Worm (Caenorhabditis elegans): Measurements from ENCODE around the gene nhr-264.

The nhr-264 gene

DNA sequence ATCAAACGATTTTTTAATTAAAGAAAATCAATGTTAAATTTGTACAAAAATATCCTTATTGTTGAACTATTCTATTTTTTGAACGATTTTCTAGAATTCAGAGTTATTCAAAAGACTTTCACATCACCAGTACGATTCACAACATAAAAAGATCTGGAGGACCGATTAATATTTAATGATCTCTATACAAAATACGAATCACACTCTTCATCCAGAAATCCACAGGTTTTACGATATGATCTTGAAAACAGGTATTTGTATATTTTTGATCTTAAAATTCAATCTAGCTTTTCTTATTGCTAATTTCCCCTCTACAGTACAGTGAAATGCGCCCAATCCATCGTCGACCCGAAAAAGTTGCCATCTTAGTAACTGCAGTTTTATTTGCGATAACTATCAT is 10.9 kb upstream of the nhr-264 start, which contains the start of gene F49C12.5:
F49C12.5 (plus strand) TSS at position 301 of the 400 bp plus-strand sequence.
- TF ChIP-seq madf-9 (GFP tag; conservative IDR thresholded peaks at IDR 0.05) = no peak
- no peak for TF ChIP-seq ZK546.5 (tag; optimal IDR thresholded peaks at IDR 0.05)
- no peak for TF ChIP-seq nhr-111 (GFP tag; optimal IDR thresholded peaks at IDR 0.05)
- no peak for TF ChIP-seq dmd-8 (GFP tag; IDR thresholded peaks at IDR 0.05)
- no peak for TF ChIP-seq F37D6.2 (tag; optimal IDR thresholded peaks at IDR 0.05)
- no peak for TF ChIP-seq sdz-12 (GFP tag; optimal IDR thresholded peaks at IDR 0.05)
- TF ChIP-seq cey-2 (tag; optimal IDR thresholded peaks at IDR 0.05; ENCODE audit: borderline replicate concordance, insufficient read depth) = no peak
- no peak for TF ChIP-seq nhr-42 (GFP tag; IDR thresholded peaks at IDR 0.05)
- TF ChIP-seq F49E8.2 (tag; optimal IDR thresholded peaks at IDR 0.05; ENCODE audit: borderline replicate concordance) = no peak
- no peak for TF ChIP-seq spr-3 (GFP tag; optimal IDR thresholded peaks at IDR 0.05)
- no peak for TF ChIP-seq set-16 (GFP tag; IDR thresholded peaks at IDR 0.05)
- TF ChIP-seq nhr-237 (tag; optimal IDR thresholded peaks at IDR 0.05) = no peak
- TF ChIP-seq hlh-30 (tag; optimal IDR thresholded peaks at IDR 0.05; ENCODE audit: insufficient read depth) = no peak
- no peak for TF ChIP-seq ceh-20 (GFP tag; IDR thresholded peaks at IDR 0.05)
- TF ChIP-seq jun-1 (tag; optimal IDR thresholded peaks at IDR 0.05) = no peak
- no peak for TF ChIP-seq ceh-62 (tag; optimal IDR thresholded peaks at IDR 0.05)
- TF ChIP-seq nhr-28 (tag; optimal IDR thresholded peaks at IDR 0.05) = no peak

DNA sequence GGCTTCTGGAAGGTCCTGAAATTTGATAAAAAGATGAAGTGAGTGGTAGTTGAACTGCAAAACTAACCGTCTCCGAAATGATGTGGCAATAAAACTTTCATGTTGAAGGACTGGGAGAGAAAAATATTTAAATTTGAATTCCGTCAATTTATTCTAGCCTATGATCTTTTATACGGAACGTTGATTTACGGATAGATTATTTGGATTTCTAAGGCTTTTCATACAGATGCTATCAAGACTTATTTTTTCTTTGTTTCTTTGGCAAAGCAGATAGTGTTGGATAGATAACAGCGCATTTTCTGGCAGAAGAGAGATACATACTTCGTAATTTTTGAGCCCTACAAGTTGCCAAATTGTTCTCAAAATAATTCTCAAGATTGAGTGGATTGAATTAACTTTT is 10.3 kb upstream of the nhr-264 start, which contains the start of gene F49C12.4:
F49C12.4 (minus strand) TSS at position 101 of the 400 bp plus-strand sequence.
- no peak for TF ChIP-seq lin-29 (GFP tag; IDR thresholded peaks at IDR 0.05)
- TF ChIP-seq lir-3 (tag; optimal IDR thresholded peaks at IDR 0.05) = no peak
- no peak for TF ChIP-seq ceh-44 (GFP tag; IDR thresholded peaks at IDR 0.05)
- TF ChIP-seq fos-1 (tag; optimal IDR thresholded peaks at IDR 0.05) = no peak
- no peak for TF ChIP-seq aly-2 (tag; optimal IDR thresholded peaks at IDR 0.05)
- TF ChIP-seq unc-130 (GFP tag; optimal IDR thresholded peaks at IDR 0.05) = no peak
- TF ChIP-seq php-3 (GFP tag; IDR thresholded peaks at IDR 0.05) = no peak
- no peak for TF ChIP-seq ceh-82 (tag; optimal IDR thresholded peaks at IDR 0.05)
- no peak for TF ChIP-seq ceh-32 (tag; optimal IDR thresholded peaks at IDR 0.05; ENCODE audit: poor library complexity)
- no peak for TF ChIP-seq F10B5.3 (tag; optimal IDR thresholded peaks at IDR 0.05)
- TF ChIP-seq unc-39 (tag; optimal IDR thresholded peaks at IDR 0.05) = no peak
- no peak for TF ChIP-seq hmg-1.1 (GFP tag; IDR thresholded peaks at IDR 0.05)
- no peak for TF ChIP-seq ctbp-1 (GFP tag; IDR thresholded peaks at IDR 0.05)

DNA sequence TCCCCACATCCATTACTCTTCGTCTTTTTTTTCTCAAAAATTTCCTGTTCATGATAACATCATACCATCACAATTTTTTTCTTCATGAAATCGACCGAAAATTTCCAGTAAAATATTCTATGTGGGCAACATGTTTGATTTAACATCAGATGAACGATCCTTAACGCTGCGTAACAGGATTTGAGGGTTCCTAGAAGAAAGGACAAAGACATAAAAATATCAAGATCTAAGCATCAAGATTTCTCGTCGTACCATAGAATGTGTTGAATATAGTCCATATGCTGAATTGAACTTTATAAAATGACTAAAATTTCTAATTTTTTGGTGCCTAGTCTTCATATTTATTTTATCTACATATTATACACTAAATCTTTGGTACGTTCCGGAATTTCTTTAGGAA is 6.4 kb upstream of the nhr-264 start, which contains the start of gene F49C12.3:
F49C12.3 (plus strand) TSS at position 301 of the 400 bp plus-strand sequence.
- TF ChIP-seq dmd-9 (GFP tag; IDR thresholded peaks at IDR 0.05) = no peak
- no peak for TF ChIP-seq nhr-41 (GFP tag; IDR thresholded peaks at IDR 0.05)
- no peak for TF ChIP-seq unc-130 (GFP tag; optimal IDR thresholded peaks at IDR 0.05)
- TF ChIP-seq Y105C5A.15 (GFP tag; IDR thresholded peaks at IDR 0.05) = no peak
- TF ChIP-seq ama-1 (optimal IDR thresholded peaks at IDR 0.05) = no peak
- TF ChIP-seq nhr-42 (GFP tag; IDR thresholded peaks at IDR 0.05) = no peak
- TF ChIP-seq ces-1 (GFP tag; optimal IDR thresholded peaks at IDR 0.05) = no peak
- no peak for TF ChIP-seq nhr-11 (tag; optimal IDR thresholded peaks at IDR 0.05)
- TF ChIP-seq fos-1 (tag; optimal IDR thresholded peaks at IDR 0.05) = no peak
- TF ChIP-seq pqm-1 (tag; optimal IDR thresholded peaks at IDR 0.05) = no peak
- no peak for TF ChIP-seq ceh-32 (tag; optimal IDR thresholded peaks at IDR 0.05; ENCODE audit: poor library complexity)
- TF ChIP-seq hlh-30 (tag; optimal IDR thresholded peaks at IDR 0.05; ENCODE audit: insufficient read depth) = no peak
- TF ChIP-seq F10B5.3 (tag; optimal IDR thresholded peaks at IDR 0.05) = no peak
- no peak for TF ChIP-seq arid-1 (GFP tag; conservative IDR thresholded peaks at IDR 0.05)
- TF ChIP-seq lin-39 (tag; optimal IDR thresholded peaks at IDR 0.05) = no peak
